Worm (Caenorhabditis elegans) whole organism, L4/young adult: ENCODE data around the gene VZK822L.2.

ENCODE experiments used
- dao-5 ChIP-seq: sonication (generic microtip); optimal IDR thresholded peaks from 2 replicates; lab custom pipeline; 2016; ENCODE audit warnings: missing genotype, missing genetic modification characterization, moderate library complexity, missing compliant biosample characterization
- him-1 ChIP-seq: sonication (generic microtip); optimal IDR thresholded peaks from 2 replicates; lab custom pipeline; 2016; ENCODE audit warnings: missing genotype, missing genetic modification reagents, missing genetic modification characterization, missing compliant biosample characterization

DNA sequence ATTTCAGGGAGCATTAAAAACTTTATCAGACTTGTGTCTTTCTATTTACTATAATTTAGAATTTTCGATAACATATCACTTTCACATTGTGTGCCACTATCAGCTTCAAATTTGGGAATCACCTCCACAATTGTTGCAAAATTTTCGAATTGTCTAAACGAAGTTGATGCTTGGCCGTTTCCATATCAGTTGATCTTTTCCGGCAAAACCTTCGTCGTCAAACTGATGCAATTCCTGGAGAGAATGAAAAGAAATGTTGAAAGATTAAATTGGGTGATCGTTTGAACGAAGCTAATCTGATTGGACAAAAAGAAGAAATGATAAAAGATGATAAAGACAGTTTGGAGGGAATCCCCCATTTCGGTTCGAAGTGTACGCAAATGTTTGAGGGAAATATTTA lies 43.8 kb downstream of the VZK822L.2 start:
- no peak for TF ChIP-seq him-1 (tag; lab: Kevin White, UChicago)
- no peak for TF ChIP-seq dao-5
